Fruit fly (Drosophila melanogaster) whole organism, prepupa: ENCODE results near the gene CG11417.

Experiments
- Blimp-1 ChIP-seq: fragments of 200-800 bp; sonication (Bioruptor generic); optimal IDR thresholded peaks from 3 replicates; lab custom pipeline; 2017; ENCODE audit warnings: missing biosample characterization, missing genetic modification characterization, mild to moderate bottlenecking, moderate library complexity, missing genetic modification reagents
- CG10631 ChIP-seq: fragments of 200-800 bp; sonication (Bioruptor generic); optimal IDR thresholded peaks from 2 replicates; lab custom pipeline; 2016; ENCODE audit warnings: missing biosample characterization, missing genetic modification characterization
- CG10669 ChIP-seq: fragments of 200-800 bp; sonication (Bioruptor generic); optimal IDR thresholded peaks from 3 replicates; lab custom pipeline; 2018; ENCODE audit warnings: missing biosample characterization, mild to moderate bottlenecking, missing genetic modification characterization, moderate library complexity
- CG11294 ChIP-seq: fragments of 200-800 bp; sonication (Bioruptor generic); IDR thresholded peaks from 2 replicates; pipeline ENCODE4 v1.3.6; 2022; ENCODE audit warnings: missing biosample characterization, missing genetic modification characterization
- CG11762 ChIP-seq: fragments of 200-800 bp; sonication (Bioruptor generic); optimal IDR thresholded peaks from 3 replicates; lab custom pipeline; 2016; ENCODE audit warnings: missing biosample characterization, missing genetic modification characterization; ENCODE audit not compliant: insufficient read depth
- CG11902 ChIP-seq: fragments of 200-800 bp; sonication (Bioruptor generic); optimal IDR thresholded peaks from 3 replicates; lab custom pipeline; 2016; ENCODE audit warnings: missing biosample characterization, missing genetic modification characterization
- CG1621 ChIP-seq: fragments of 200-800 bp; sonication (Bioruptor generic); optimal IDR thresholded peaks from 3 replicates; lab custom pipeline; 2018; ENCODE audit warnings: missing biosample characterization, mild to moderate bottlenecking, missing genetic modification characterization
- CG3032 ChIP-seq: fragments of 200-800 bp; optimal IDR thresholded peaks from 2 replicates; lab custom pipeline; 2019; ENCODE audit warnings: missing biosample characterization, mild to moderate bottlenecking, missing genetic modification characterization, moderate library complexity
- CG31627 ChIP-seq: fragments of 200-800 bp; sonication (Bioruptor generic); optimal IDR thresholded peaks from 3 replicates; lab custom pipeline; 2016; ENCODE audit warnings: missing biosample characterization, missing genetic modification characterization
- CG32006 ChIP-seq: fragments of 200-800 bp; sonication (Bioruptor generic); optimal IDR thresholded peaks from 3 replicates; lab custom pipeline; 2017; ENCODE audit warnings: missing biosample characterization, mild to moderate bottlenecking, missing genetic modification characterization
- CG34406 ChIP-seq: fragments of 200-800 bp; sonication (Bioruptor generic); optimal IDR thresholded peaks from 3 replicates; lab custom pipeline; 2016; ENCODE audit warnings: missing biosample characterization, missing genetic modification characterization
- CG3919 ChIP-seq: fragments of 200-800 bp; sonication (Bioruptor generic); optimal IDR thresholded peaks from 3 replicates; lab custom pipeline; 2016; ENCODE audit warnings: missing biosample characterization, missing genetic modification characterization
- CG4318 ChIP-seq: fragments of 200-800 bp; sonication (Bioruptor generic); optimal IDR thresholded peaks from 3 replicates; lab custom pipeline; 2017; ENCODE audit warnings: missing biosample characterization, mild to moderate bottlenecking, missing genetic modification characterization
- CG6163 ChIP-seq: fragments of 200-800 bp; sonication (Bioruptor generic); IDR thresholded peaks from 3 replicates; pipeline ENCODE4 v1.3.6; 2022; ENCODE audit warnings: missing biosample characterization, missing genetic modification characterization
- CG6792 ChIP-seq: fragments of 200-800 bp; sonication (Bioruptor generic); optimal IDR thresholded peaks from 3 replicates; lab custom pipeline; 2016; ENCODE audit warnings: missing biosample characterization, missing genetic modification characterization
- CG6808 ChIP-seq: fragments of 200-800 bp; sonication (Bioruptor generic); optimal IDR thresholded peaks from 3 replicates; lab custom pipeline; 2017; ENCODE audit warnings: missing biosample characterization, missing genetic modification characterization, mild to moderate bottlenecking, moderate library complexity, missing genetic modification reagents
- CG6854 ChIP-seq: fragments of 200-800 bp; sonication (Bioruptor generic); optimal IDR thresholded peaks from 2 replicates; lab custom pipeline; 2017; ENCODE audit warnings: missing biosample characterization, mild to moderate bottlenecking, missing genetic modification characterization
- CG7368 ChIP-seq: fragments of 200-800 bp; sonication (Bioruptor generic); optimal IDR thresholded peaks from 3 replicates; lab custom pipeline; 2016; ENCODE audit warnings: missing biosample characterization, missing genetic modification characterization
- CG8119 ChIP-seq: fragments of 200-800 bp; sonication (Bioruptor generic); IDR thresholded peaks from 3 replicates; pipeline ENCODE4 v1.3.6; 2022; ENCODE audit warnings: missing biosample characterization, missing genetic modification characterization
- CG8319 ChIP-seq: fragments of 200-800 bp; sonication (Bioruptor generic); optimal IDR thresholded peaks from 3 replicates; lab custom pipeline; 2016; ENCODE audit warnings: missing biosample characterization, missing genetic modification characterization
- CG8632 ChIP-seq: fragments of 200-800 bp; sonication (Bioruptor generic); optimal IDR thresholded peaks from 3 replicates; lab custom pipeline; 2016; ENCODE audit warnings: missing biosample characterization, missing genetic modification characterization
- CG9139 ChIP-seq: fragments of 200-800 bp; sonication (Bioruptor generic); optimal IDR thresholded peaks from 3 replicates; lab custom pipeline; 2017; ENCODE audit warnings: missing biosample characterization, mild to moderate bottlenecking, missing genetic modification characterization
- Eip75B ChIP-seq: fragments of 200-800 bp; sonication (Bioruptor generic); optimal IDR thresholded peaks from 3 replicates; lab custom pipeline; 2016; ENCODE audit warnings: missing biosample characterization, missing genetic modification characterization
- Eip93F ChIP-seq: fragments of 200-800 bp; sonication (Bioruptor generic); optimal IDR thresholded peaks from 2 replicates; lab custom pipeline; 2016; ENCODE audit warnings: missing biosample characterization, mild to moderate bottlenecking, missing genetic modification characterization
- Ets21C ChIP-seq: fragments of 200-800 bp; sonication (Bioruptor generic); optimal IDR thresholded peaks from 3 replicates; lab custom pipeline; 2016; ENCODE audit warnings: missing biosample characterization, missing genetic modification characterization
- Gug ChIP-seq: fragments of 200-800 bp; sonication (Bioruptor generic); IDR thresholded peaks from 2 replicates; pipeline ENCODE4 v1.3.6; 2022; ENCODE audit warnings: missing biosample characterization, missing genetic modification characterization
- Hr38 ChIP-seq: sonication (Bioruptor generic); optimal IDR thresholded peaks from 2 replicates; lab custom pipeline; 2016; ENCODE audit warnings: missing biosample characterization, missing genetic modification characterization
- Hr39 ChIP-seq: fragments of 200-800 bp; sonication (Bioruptor generic); optimal IDR thresholded peaks from 2 replicates; lab custom pipeline; 2016; ENCODE audit warnings: missing biosample characterization, missing genetic modification characterization
- Hr4 ChIP-seq: fragments of 200-800 bp; sonication (Bioruptor generic); optimal IDR thresholded peaks from 3 replicates; lab custom pipeline; 2016; ENCODE audit warnings: missing biosample characterization, missing genetic modification characterization
- Lpt ChIP-seq: fragments of 200-800 bp; sonication (Bioruptor generic); optimal IDR thresholded peaks from 3 replicates; lab custom pipeline; 2016; ENCODE audit warnings: missing biosample characterization, missing genetic modification characterization
- OdsH ChIP-seq: fragments of 200-800 bp; sonication (Bioruptor generic); optimal IDR thresholded peaks from 3 replicates; lab custom pipeline; 2016; ENCODE audit warnings: missing biosample characterization, missing genetic modification characterization
- Smox ChIP-seq: fragments of 200-800 bp; sonication (Bioruptor generic); optimal IDR thresholded peaks from 3 replicates; lab custom pipeline; 2016; ENCODE audit warnings: missing biosample characterization, missing genetic modification characterization
- Sox102F ChIP-seq: fragments of 200-800 bp; sonication (Bioruptor generic); optimal IDR thresholded peaks from 2 replicates; lab custom pipeline; 2016; ENCODE audit warnings: missing biosample characterization, mild to moderate bottlenecking, missing genetic modification characterization
- Sox14 ChIP-seq: fragments of 200-800 bp; sonication (Bioruptor generic); optimal IDR thresholded peaks from 3 replicates; lab custom pipeline; 2016; ENCODE audit warnings: missing biosample characterization, missing genetic modification characterization
- Sox15 ChIP-seq: fragments of 200-800 bp; sonication (Bioruptor generic); optimal IDR thresholded peaks from 3 replicates; lab custom pipeline; 2016; ENCODE audit warnings: missing biosample characterization, missing genetic modification characterization
- acj6 ChIP-seq: fragments of 200-800 bp; sonication (Bioruptor generic); optimal IDR thresholded peaks from 3 replicates; lab custom pipeline; 2016; ENCODE audit warnings: missing biosample characterization, missing genetic modification characterization
- cyc ChIP-seq: fragments of 200-800 bp; sonication (Bioruptor generic); optimal IDR thresholded peaks from 3 replicates; lab custom pipeline; 2016; ENCODE audit warnings: missing biosample characterization, missing genetic modification characterization
- dac ChIP-seq: fragments of 200-800 bp; sonication (Bioruptor generic); optimal IDR thresholded peaks from 2 replicates; lab custom pipeline; 2017; ENCODE audit warnings: missing biosample characterization, mild to moderate bottlenecking, missing genetic modification characterization
- dsx ChIP-seq: fragments of 200-800 bp; optimal IDR thresholded peaks from 3 replicates; lab custom pipeline; 2019; ENCODE audit warnings: missing biosample characterization, mild to moderate bottlenecking, missing genetic modification characterization, moderate library complexity; ENCODE audit not compliant: poor library complexity, severe bottlenecking
- eg ChIP-seq: fragments of 200-800 bp; sonication (Bioruptor generic); IDR thresholded peaks from 3 replicates; pipeline ENCODE4 v1.3.6; 2022; ENCODE audit warnings: missing biosample characterization, missing genetic modification characterization
- fd59A ChIP-seq: fragments of 200-800 bp; sonication (Bioruptor generic); optimal IDR thresholded peaks from 2 replicates; lab custom pipeline; 2017; ENCODE audit warnings: missing biosample characterization, mild to moderate bottlenecking, missing genetic modification characterization, missing genetic modification reagents
- fd85E ChIP-seq: fragments of 200-800 bp; sonication (Bioruptor generic); optimal IDR thresholded peaks from 3 replicates; lab custom pipeline; 2016; ENCODE audit warnings: missing biosample characterization, missing genetic modification characterization
- lz ChIP-seq: fragments of 200-800 bp; sonication (Bioruptor generic); optimal IDR thresholded peaks from 3 replicates; lab custom pipeline; 2016; ENCODE audit warnings: missing biosample characterization, missing genetic modification characterization
- pdm3 ChIP-seq: fragments of 200-800 bp; sonication (Bioruptor generic); optimal IDR thresholded peaks from 3 replicates; lab custom pipeline; 2016; ENCODE audit warnings: missing biosample characterization, missing genetic modification characterization
- salr ChIP-seq, 2 experiments: fragments of 200-800 bp; sonication (Bioruptor generic); optimal IDR thresholded peaks; 3 replicates each; lab custom pipeline; 2016 to 2018; ENCODE audit warnings: missing biosample characterization in 2 of 2, missing genetic modification characterization in 2 of 2, mild to moderate bottlenecking in 1 of 2
- spab ChIP-seq: fragments of 200-800 bp; sonication (Bioruptor generic); optimal IDR thresholded peaks from 2 replicates; lab custom pipeline; 2017; ENCODE audit warnings: missing biosample characterization, mild to moderate bottlenecking, missing genetic modification characterization, missing genetic modification reagents
- ss ChIP-seq, 2 experiments: fragments of 200-800 bp; sonication (Bioruptor generic); optimal IDR thresholded peaks; 2 replicates in 1 of 2; 3 replicates in 1 of 2; lab custom pipeline; 2017 to 2018; ENCODE audit warnings: mild to moderate bottlenecking in 2 of 2, missing biosample characterization in 2 of 2, missing genetic modification characterization in 2 of 2, moderate library complexity in 1 of 2
- svp ChIP-seq: fragments of 200-800 bp; sonication (Bioruptor generic); peaks from one replicate; lab custom pipeline; 2016; ENCODE audit warnings: missing biosample characterization, missing genetic modification characterization
- topi ChIP-seq: fragments of 200-800 bp; sonication (Bioruptor generic); optimal IDR thresholded peaks from 3 replicates; lab custom pipeline; 2016; ENCODE audit warnings: missing biosample characterization, missing genetic modification characterization
- vri ChIP-seq: fragments of 200-800 bp; sonication (Bioruptor generic); optimal IDR thresholded peaks from 3 replicates; lab custom pipeline; 2016; ENCODE audit warnings: missing biosample characterization, mild to moderate bottlenecking, missing genetic modification characterization

CG11417 gene

dm6 chrX:1399056-1400003 is 45.5 kb downstream of the CG11417 start:
- TF ChIP-seq lz (no peak), spab (GFP tag; lab: Kevin White, UChicago) (no peak), CG6854 (GFP tag; lab: Kevin White, UChicago) (peak; percentile 100), topi (no peak), acj6 (GFP tag; lab: Kevin White, UChicago) (no peak), svp (GFP tag; lab: Kevin White, UChicago) (peak; percentile 69), Gug (GFP tag; lab: Robert Waterston, UW) (no peak), Sox15 (GFP tag; lab: Kevin White, UChicago) (no peak), CG3919 (GFP tag; lab: Kevin White, UChicago) (no peak), Eip93F (no peak), CG8632 (GFP tag; lab: Kevin White, UChicago) (no peak), CG4318 (no peak), Hr39 (no peak), CG10669 (GFP tag; lab: Kevin White, UChicago) (no peak), CG11902 (GFP tag; lab: Kevin White, UChicago) (no peak), Sox14 (GFP tag; lab: Kevin White, UChicago) (peak; percentile 13), fd59A (GFP tag; lab: Kevin White, UChicago) (no peak), Blimp-1 (GFP tag; lab: Kevin White, UChicago) (peak; percentile 100), Lpt (GFP tag; lab: Kevin White, UChicago) (peak; percentile 46), OdsH (no peak), CG6792 (no peak), eg (GFP tag; lab: Robert Waterston, UW) (peak; percentile 7; the same call in 1 of the 3 replicates), CG8119 (peak; percentile 35; the same call in 2 of the 3 replicates), ss (GFP tag; optimal IDR thresholded peaks at IDR 0.05; lab: Kevin White, UChicago) (peak; percentile 19 to 24), Hr4 (GFP tag; lab: Kevin White, UChicago) (no peak), Eip75B (peak; percentile 79), pdm3 (GFP tag; lab: Kevin White, UChicago) (no peak), CG11294 (GFP tag; lab: Robert Waterston, UW) (no peak), CG32006 (peak; percentile 28), Smox (GFP tag; lab: Kevin White, UChicago) (no peak), dac (GFP tag; lab: Kevin White, UChicago) (peak; percentile 32), Hr38 (GFP tag; lab: Kevin White, UChicago) (no peak), CG31627 (no peak), vri (no peak), Sox102F (GFP tag; lab: Kevin White, UChicago) (no peak), CG10631 (GFP tag; lab: Kevin White, UChicago) (no peak), dsx (GFP tag; lab: Kevin White, UChicago) (no peak), fd85E (GFP tag; lab: Kevin White, UChicago) (no peak), CG34406 (GFP tag; lab: Kevin White, UChicago) (no peak), Ets21C (no peak), CG6163 (GFP tag; lab: Robert Waterston, UW) (no peak; the same call in 2 of the 3 replicates), CG6808 (no peak), CG7368 (GFP tag; lab: Kevin White, UChicago) (peak; percentile 25), CG8319 (GFP tag; lab: Kevin White, UChicago) (no peak), CG1621 (tag; lab: Kevin White, UChicago) (peak; percentile 52), CG11762 (GFP tag; lab: Kevin White, UChicago) (no peak), CG9139 (GFP tag; lab: Kevin White, UChicago) (no peak), cyc (GFP tag; lab: Kevin White, UChicago) (no peak), CG3032 (tag; lab: Kevin White, UChicago) (peak; percentile 5), salr (GFP tag; optimal IDR thresholded peaks at IDR 0.05; lab: Kevin White, UChicago) (no peak)
